Worm (Caenorhabditis elegans) whole organism, late embryonic: ENCODE data around the gene flp-4.

Experiments used
- C08G9.2 ChIP-seq: sonication (generic microtip); optimal IDR thresholded peaks from 2 replicates; lab custom pipeline; 2016; ENCODE audit warnings: mild to moderate bottlenecking, missing genetic modification characterization, moderate library complexity, missing compliant biosample characterization
- C38D4.7 ChIP-seq: fragments of 200-800 bp; sonication (Bioruptor generic); optimal IDR thresholded peaks from 2 replicates; lab custom pipeline; 2018; ENCODE audit warnings: mild to moderate bottlenecking, missing genetic modification characterization, moderate library complexity, missing compliant biosample characterization
- F13H6.1 ChIP-seq: sonication (generic microtip); optimal IDR thresholded peaks from 2 replicates; lab custom pipeline; 2016; ENCODE audit warnings: missing genetic modification characterization, missing compliant biosample characterization
- Y22D7AL.16 ChIP-seq: sonication (generic microtip); optimal IDR thresholded peaks from 2 replicates; lab custom pipeline; 2016; ENCODE audit warnings: missing genetic modification characterization, missing compliant biosample characterization
- ahr-1 ChIP-seq: sonication (generic microtip); optimal IDR thresholded peaks from 2 replicates; lab custom pipeline; 2016; ENCODE audit warnings: missing genetic modification characterization, missing compliant biosample characterization
- ceh-14 ChIP-seq: sonication (generic microtip); optimal IDR thresholded peaks from 2 replicates; lab custom pipeline; 2016; ENCODE audit warnings: missing genotype, missing genetic modification characterization, missing compliant biosample characterization
- ceh-19 ChIP-seq: fragments of 200-800 bp; sonication (Bioruptor generic); optimal IDR thresholded peaks from 2 replicates; lab custom pipeline; 2018; ENCODE audit warnings: mild to moderate bottlenecking, missing genetic modification characterization, missing compliant biosample characterization
- ceh-2 ChIP-seq: sonication (generic microtip); optimal IDR thresholded peaks from 2 replicates; lab custom pipeline; 2016; ENCODE audit warnings: missing genotype, missing genetic modification characterization, missing compliant biosample characterization
- ceh-24 ChIP-seq: sonication (generic microtip); optimal IDR thresholded peaks from 2 replicates; lab custom pipeline; 2016; ENCODE audit warnings: mild to moderate bottlenecking, missing genetic modification characterization, missing compliant biosample characterization
- ceh-31 ChIP-seq: sonication (generic microtip); optimal IDR thresholded peaks from 2 replicates; lab custom pipeline; 2016; ENCODE audit warnings: missing genetic modification characterization, missing compliant biosample characterization
- ceh-45 ChIP-seq: fragments of 200-800 bp; sonication (Bioruptor generic); IDR thresholded peaks from 2 replicates; pipeline ENCODE4 v1.3.6; 2022; ENCODE audit warnings: missing genetic modification reagents, missing genetic modification characterization, missing compliant biosample characterization
- ceh-6 ChIP-seq: fragments of 200-800 bp; sonication (Bioruptor generic); optimal IDR thresholded peaks from 2 replicates; lab custom pipeline; 2018; ENCODE audit warnings: mild to moderate bottlenecking, missing genetic modification characterization, missing compliant biosample characterization
- ceh-9 ChIP-seq: sonication (generic microtip); optimal IDR thresholded peaks from 2 replicates; lab custom pipeline; 2016; ENCODE audit warnings: mild to moderate bottlenecking, missing genetic modification characterization, inconsistent platforms, missing compliant biosample characterization
- dmd-4 ChIP-seq: sonication (generic microtip); optimal IDR thresholded peaks from 2 replicates; lab custom pipeline; 2016; ENCODE audit warnings: borderline replicate concordance, missing genetic modification characterization, missing compliant biosample characterization
- dve-1 ChIP-seq: sonication (generic microtip); optimal IDR thresholded peaks from 2 replicates; lab custom pipeline; 2017; ENCODE audit warnings: antibody characterized with exemption, mild to moderate bottlenecking, missing genetic modification characterization, missing compliant biosample characterization
- elt-4 ChIP-seq: sonication (generic microtip); optimal IDR thresholded peaks from 2 replicates; lab custom pipeline; 2016; ENCODE audit warnings: missing genetic modification characterization, missing compliant biosample characterization
- ets-4 ChIP-seq: sonication (generic microtip); optimal IDR thresholded peaks from 2 replicates; lab custom pipeline; 2016; ENCODE audit warnings: missing genetic modification characterization, missing compliant biosample characterization
- eyg-1 ChIP-seq: sonication (generic microtip); optimal IDR thresholded peaks from 2 replicates; lab custom pipeline; 2016; ENCODE audit warnings: missing genotype, missing genetic modification characterization, missing compliant biosample characterization
- fkh-10 ChIP-seq: fragments of 150-350 bp; optimal IDR thresholded peaks from 2 replicates; lab custom pipeline; 2014; ENCODE audit warnings: missing biosample characterization, missing genetic modification reagents, missing genetic modification characterization
- fkh-6 ChIP-seq: sonication (generic microtip); optimal IDR thresholded peaks from 2 replicates; lab custom pipeline; 2016; ENCODE audit warnings: missing genetic modification characterization, missing compliant biosample characterization
- hlh-13 ChIP-seq: fragments of 200-800 bp; sonication (Bioruptor generic); optimal IDR thresholded peaks from 2 replicates; lab custom pipeline; 2018; ENCODE audit warnings: mild to moderate bottlenecking, missing genetic modification characterization, missing compliant biosample characterization
- hlh-30 ChIP-seq: sonication (generic microtip); optimal IDR thresholded peaks from 2 replicates; lab custom pipeline; 2017; ENCODE audit warnings: antibody characterized with exemption, missing genetic modification characterization, missing compliant biosample characterization; ENCODE audit not compliant: insufficient read depth
- hlh-6 ChIP-seq: sonication (generic microtip); optimal IDR thresholded peaks from 2 replicates; lab custom pipeline; 2016; ENCODE audit warnings: missing genotype, missing genetic modification characterization, missing compliant biosample characterization
- hlh-8 ChIP-seq: sonication (generic microtip); optimal IDR thresholded peaks from 2 replicates; lab custom pipeline; 2016; ENCODE audit warnings: missing genotype, missing genetic modification characterization, missing compliant biosample characterization
- lin-11 ChIP-seq: fragments of 200-800 bp; sonication (Bioruptor generic); optimal IDR thresholded peaks from 2 replicates; lab custom pipeline; 2018; ENCODE audit warnings: mild to moderate bottlenecking, missing genetic modification characterization, missing compliant biosample characterization
- mec-3 ChIP-seq: sonication (generic microtip); optimal IDR thresholded peaks from 2 replicates; lab custom pipeline; 2016; ENCODE audit warnings: borderline replicate concordance, missing genetic modification characterization, missing compliant biosample characterization
- nfya-1 ChIP-seq: sonication (generic microtip); optimal IDR thresholded peaks from 2 replicates; lab custom pipeline; 2017; ENCODE audit warnings: missing genetic modification characterization, mild to moderate bottlenecking, missing compliant biosample characterization, antibody characterized with exemption, moderate library complexity
- nhr-11 ChIP-seq: fragments of 150-350 bp; optimal IDR thresholded peaks from 2 replicates; lab custom pipeline; 2014; ENCODE audit warnings: missing biosample characterization, missing genetic modification characterization
- nhr-232 ChIP-seq: sonication (generic microtip); optimal IDR thresholded peaks from 2 replicates; lab custom pipeline; 2016; ENCODE audit warnings: missing genetic modification characterization, missing compliant biosample characterization
- npax-4 ChIP-seq: sonication (generic microtip); optimal IDR thresholded peaks from 2 replicates; lab custom pipeline; 2016; ENCODE audit warnings: missing genetic modification characterization, missing compliant biosample characterization
- odd-2 ChIP-seq: sonication (generic microtip); optimal IDR thresholded peaks from 2 replicates; lab custom pipeline; 2017; ENCODE audit warnings: antibody characterized with exemption, mild to moderate bottlenecking, missing genetic modification characterization, missing compliant biosample characterization
- pax-1 ChIP-seq: fragments of 150-350 bp; optimal IDR thresholded peaks from 2 replicates; lab custom pipeline; 2014; ENCODE audit warnings: missing biosample characterization, missing genetic modification characterization
- pha-2 ChIP-seq: sonication (generic microtip); optimal IDR thresholded peaks from 2 replicates; lab custom pipeline; 2017; ENCODE audit warnings: mild to moderate bottlenecking, missing genetic modification characterization, missing compliant biosample characterization
- pros-1 ChIP-seq: fragments of 150-350 bp; optimal IDR thresholded peaks from 2 replicates; lab custom pipeline; 2014; ENCODE audit warnings: missing biosample characterization, missing genetic modification reagents, missing genetic modification characterization
- syd-9 ChIP-seq: sonication (generic microtip); optimal IDR thresholded peaks from 2 replicates; lab custom pipeline; 2016; ENCODE audit warnings: mild to moderate bottlenecking, missing genetic modification characterization, moderate library complexity, missing compliant biosample characterization
- tbx-2 ChIP-seq: sonication (generic microtip); optimal IDR thresholded peaks from 2 replicates; lab custom pipeline; 2016; ENCODE audit warnings: missing genetic modification characterization, missing compliant biosample characterization
- tbx-7 ChIP-seq: sonication (generic microtip); optimal IDR thresholded peaks from 2 replicates; lab custom pipeline; 2016; ENCODE audit warnings: missing genotype, missing genetic modification characterization, missing compliant biosample characterization
- ttx-3 ChIP-seq: sonication (generic microtip); optimal IDR thresholded peaks from 2 replicates; lab custom pipeline; 2016; ENCODE audit warnings: missing genetic modification reagents, missing genetic modification characterization, missing compliant biosample characterization
- unc-3 ChIP-seq, 2 experiments: fragments of 200-800 bp in 1 of 2; sonication (Bioruptor generic) in 1 of 2; sonication (generic microtip) in 1 of 2; conservative IDR thresholded peaks in 1 of 2; optimal IDR thresholded peaks in 1 of 2; 2 replicates each; pipeline versions ENCODE4 v1.3.6 to Lab custom; 2016 to 2022; ENCODE audit warnings: missing compliant biosample characterization in 2 of 2, missing genetic modification characterization in 2 of 2, missing genetic modification reagents in 1 of 2
- unc-42 ChIP-seq: sonication (generic microtip); optimal IDR thresholded peaks from 2 replicates; lab custom pipeline; 2016; ENCODE audit warnings: missing genotype, missing genetic modification characterization, missing compliant biosample characterization
- unc-55 ChIP-seq: sonication (generic microtip); optimal IDR thresholded peaks from 2 replicates; lab custom pipeline; 2017; ENCODE audit warnings: missing biosample characterization, missing genetic modification reagents, missing genetic modification characterization
- zip-5 ChIP-seq: sonication (generic microtip); optimal IDR thresholded peaks from 2 replicates; lab custom pipeline; 2016; ENCODE audit warnings: missing genetic modification characterization, missing compliant biosample characterization
- ztf-16 ChIP-seq: sonication (generic microtip); optimal IDR thresholded peaks from 2 replicates; lab custom pipeline; 2017; ENCODE audit warnings: missing genetic modification characterization, missing compliant biosample characterization

Gene flp-4

DNA sequence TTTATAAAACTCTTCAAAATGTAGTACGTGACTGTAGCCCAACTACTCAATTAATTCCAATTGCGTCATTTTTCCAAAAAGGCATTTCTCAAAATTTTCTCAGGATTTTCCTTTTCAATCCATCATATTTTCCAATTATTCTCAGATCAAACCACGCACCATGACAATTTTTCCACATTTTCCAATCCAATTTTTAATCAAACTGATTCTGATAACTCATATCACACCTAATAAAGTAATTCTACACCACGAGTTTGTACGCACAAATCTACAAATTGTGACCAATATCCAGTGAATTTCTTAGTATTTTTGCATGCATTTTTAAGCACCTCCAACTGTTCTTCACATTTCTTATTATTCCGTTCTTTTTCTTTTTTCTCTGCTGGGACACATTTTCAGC lies 2.8 kb downstream of the flp-4 start:
- TF ChIP-seq hlh-6 (tag; lab: Kevin White, UChicago) (no peak), ttx-3 (tag; lab: Kevin White, UChicago) (no peak)
- TF ChIP-seq, all 69 proteins: peak for 0

DNA sequence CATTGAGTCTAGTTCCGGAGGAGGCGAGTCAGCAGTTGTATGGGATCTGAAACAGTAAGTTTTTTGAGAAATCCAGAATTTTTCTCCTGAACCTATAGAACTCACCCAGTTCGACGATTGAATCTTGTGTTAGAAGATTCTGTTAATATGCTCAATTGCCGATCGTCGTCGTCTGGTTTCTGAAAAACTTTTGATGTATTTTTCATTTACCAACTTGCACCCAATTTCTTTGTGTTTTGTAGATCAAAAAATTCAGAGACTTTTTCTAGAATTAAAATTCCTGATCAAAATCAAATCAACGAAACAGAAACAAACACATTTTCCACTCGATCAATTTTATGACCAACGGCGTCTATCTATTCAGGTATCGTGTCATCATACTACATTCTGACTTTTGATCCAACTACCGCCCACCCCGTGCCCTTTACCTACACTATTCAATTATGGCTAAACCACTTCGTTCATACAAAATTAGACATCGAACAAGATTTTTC lies 7.9 kb downstream of the flp-4 start, which contains the start of gene C18D1.2:
TSS of gene C18D1.2 (plus strand) at position 444 of the 494 bp plus-strand sequence.
- TF ChIP-seq nhr-232 (tag; lab: Kevin White, UChicago) (no peak), dmd-4 (tag; lab: Kevin White, UChicago) (no peak), dve-1 (no peak), tbx-7 (tag; lab: Kevin White, UChicago) (no peak), C08G9.2 (tag; lab: Kevin White, UChicago) (no peak), nfya-1 (no peak), fkh-6 (tag; lab: Kevin White, UChicago) (no peak), ceh-6 (GFP tag; lab: Kevin White, UChicago) (no peak), mec-3 (tag; lab: Kevin White, UChicago) (no peak), zip-5 (tag; lab: Kevin White, UChicago) (no peak), ceh-9 (tag; lab: Kevin White, UChicago) (no peak), hlh-6 (tag; lab: Kevin White, UChicago) (no peak), hlh-30 (tag; lab: Kevin White, UChicago) (no peak), odd-2 (tag; lab: Kevin White, UChicago) (no peak), pros-1 (tag; lab: Kevin White, UChicago) (no peak), ceh-45 (GFP tag; lab: Robert Waterston, UW) (no peak), pax-1 (tag; lab: Kevin White, UChicago) (no peak), ztf-16 (tag; lab: Kevin White, UChicago) (no peak), nhr-11 (tag; lab: Kevin White, UChicago) (no peak), ceh-14 (tag; lab: Kevin White, UChicago) (no peak)
- TF ChIP-seq, all 69 proteins: peak for 0

DNA sequence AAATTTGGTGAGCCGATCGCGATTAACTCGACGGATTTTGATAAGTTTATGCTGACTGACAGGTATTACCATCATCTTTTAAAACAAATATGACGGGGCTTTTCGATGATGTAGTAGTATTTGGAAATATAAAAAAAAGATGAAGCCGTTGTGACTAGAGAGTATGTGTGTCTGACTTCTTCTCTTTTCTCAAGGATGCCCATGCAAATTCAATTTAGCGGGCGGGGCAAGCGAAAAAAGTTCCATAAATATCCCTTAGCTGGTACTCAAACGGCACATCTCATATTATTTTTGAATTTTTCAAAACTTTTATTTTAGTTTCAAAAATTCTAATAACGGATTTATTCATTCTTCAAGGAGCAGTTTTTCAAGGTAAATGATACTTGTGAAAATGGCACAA lies 11.8 kb downstream of the flp-4 start, which contains the start of gene stg-1:
TSS of gene stg-1 (minus strand) at position 153 of the 400 bp plus-strand sequence.
- TF ChIP-seq eyg-1 (tag; lab: Kevin White, UChicago): no peak
- peak; percentile 85 for TF ChIP-seq unc-42 (tag; lab: Kevin White, UChicago)

DNA sequence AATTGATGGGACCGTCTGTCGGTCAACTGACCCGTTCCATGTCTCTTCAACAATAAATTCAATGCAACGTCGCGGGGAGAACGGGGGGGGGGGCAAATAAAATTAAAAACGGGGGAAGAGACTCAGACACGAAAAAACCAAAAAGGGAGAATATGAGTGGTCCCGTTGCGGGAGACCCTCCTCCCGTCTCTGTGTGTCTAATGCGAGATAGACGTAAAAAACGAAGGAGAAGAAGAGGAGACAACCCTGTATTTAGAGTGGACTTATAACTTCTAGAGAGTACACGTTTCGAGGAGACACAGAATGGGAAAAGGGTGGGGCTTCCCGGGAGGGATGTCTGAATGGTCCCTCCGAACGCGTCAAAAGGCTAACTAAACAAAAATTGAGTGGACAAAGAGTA lies 16.8 kb downstream of the flp-4 start:
- no peak for TF ChIP-seq lin-11 (tag; lab: Kevin White, UChicago)
- TF ChIP-seq tbx-2 (tag; lab: Kevin White, UChicago): peak; percentile 4
- TF ChIP-seq syd-9: no peak
- TF ChIP-seq npax-4 (tag; lab: Kevin White, UChicago): no peak
- peak; percentile 11 for TF ChIP-seq nfya-1
- no peak for TF ChIP-seq ceh-24 (tag; lab: Kevin White, UChicago)
- TF ChIP-seq ztf-16 (tag; lab: Kevin White, UChicago): no peak
- TF ChIP-seq hlh-8 (tag; lab: Kevin White, UChicago): no peak
- no peak for TF ChIP-seq ceh-2 (tag; lab: Kevin White, UChicago)
- peak; percentile 42 for TF ChIP-seq ceh-6 (GFP tag; lab: Kevin White, UChicago)

DNA sequence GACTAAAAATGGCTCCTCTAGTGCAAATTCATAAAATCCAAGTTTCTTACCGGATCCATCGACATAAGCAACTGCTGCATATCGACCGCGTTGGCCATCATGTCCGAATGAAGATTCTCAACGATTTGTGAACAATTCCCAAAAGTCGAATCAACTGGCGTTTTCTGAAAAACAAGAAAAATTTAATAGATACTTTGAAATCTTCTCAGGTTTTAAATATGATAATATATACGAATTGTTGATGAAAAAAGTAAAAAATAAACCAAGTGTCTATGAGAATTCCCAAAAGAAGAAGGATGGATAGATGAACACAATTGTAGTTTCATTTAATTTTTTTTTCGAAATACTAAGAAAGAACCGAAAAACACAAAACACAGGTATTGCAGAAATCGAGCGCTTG lies 19.1 kb downstream of the flp-4 start, which contains the start of gene die-1:
TSS of gene die-1 (minus strand) at position 101 of the 400 bp plus-strand sequence.
- TF ChIP-seq ets-4 (tag; lab: Kevin White, UChicago) (no peak), elt-4 (tag; lab: Kevin White, UChicago) (no peak), ahr-1 (tag; lab: Kevin White, UChicago) (no peak), unc-3 (GFP tag; conservative IDR thresholded peaks at IDR 0.05; lab: Robert Waterston, UW) (no peak), unc-3 (tag; optimal IDR thresholded peaks at IDR 0.05; lab: Kevin White, UChicago) (no peak), hlh-6 (tag; lab: Kevin White, UChicago) (no peak), hlh-13 (no peak), dve-1 (no peak), unc-55 (GFP tag; lab: Kevin White, UChicago) (no peak), tbx-7 (tag; lab: Kevin White, UChicago) (no peak), ceh-19 (GFP tag; lab: Kevin White, UChicago) (no peak), pha-2 (no peak), fkh-10 (GFP tag; lab: Kevin White, UChicago) (no peak), Y22D7AL.16 (no peak), zip-5 (tag; lab: Kevin White, UChicago) (no peak), ceh-24 (tag; lab: Kevin White, UChicago) (no peak), C38D4.7 (GFP tag; lab: Kevin White, UChicago) (no peak), hlh-30 (tag; lab: Kevin White, UChicago) (no peak), ceh-31 (tag; lab: Kevin White, UChicago) (no peak), F13H6.1 (tag; lab: Kevin White, UChicago) (no peak)
